Worm (Caenorhabditis elegans): Measurements from ENCODE around the gene nstp-10.

ce11 chrV:9509597-9509996 lies 40.0 kb downstream of the nstp-10 start:
- TF ChIP-seq ama-1 (optimal IDR thresholded peaks at IDR 0.05), result no peak
- TF ChIP-seq hmbx-1 (tag; optimal IDR thresholded peaks at IDR 0.05), result no peak
- TF ChIP-seq hnd-1 (tag; optimal IDR thresholded peaks at IDR 0.05), result no peak
